Fruit fly (Drosophila melanogaster) whole organism, embryonic: ENCODE measurements around the gene CG10663.

Source experiments
- Atf3 ChIP-seq: fragments of 200-800 bp; sonication (Bioruptor generic); optimal IDR thresholded peaks from 3 replicates; lab custom pipeline; 2016; ENCODE audit warnings: missing biosample characterization, missing genetic modification characterization
- Bgb ChIP-seq: fragments of 200-800 bp; sonication (Bioruptor generic); IDR thresholded peaks from 2 replicates; pipeline ENCODE4 v1.3.6; 2022; ENCODE audit warnings: missing biosample characterization, missing genetic modification characterization; ENCODE audit not compliant: partially characterized antibody
- BtbVII ChIP-seq: fragments of 200-800 bp; sonication (Bioruptor generic); optimal IDR thresholded peaks from 3 replicates; lab custom pipeline; 2017; ENCODE audit warnings: missing biosample characterization, mild to moderate bottlenecking, missing genetic modification characterization
- CG10274 ChIP-seq: fragments of 200-800 bp; sonication (Bioruptor generic); optimal IDR thresholded peaks from 3 replicates; lab custom pipeline; 2017; ENCODE audit warnings: missing biosample characterization, mild to moderate bottlenecking, missing genetic modification characterization
- CG10462 ChIP-seq: fragments of 200-800 bp; sonication (Bioruptor generic); optimal IDR thresholded peaks from 2 replicates; lab custom pipeline; 2016; ENCODE audit warnings: missing biosample characterization, missing genetic modification characterization
- CG11093 ChIP-seq: fragments of 200-800 bp; sonication (Bioruptor generic); IDR thresholded peaks from 3 replicates; pipeline ENCODE4 v1.3.6; 2022; ENCODE audit warnings: missing biosample characterization, missing genetic modification characterization
- CG11723 ChIP-seq: fragments of 200-800 bp; sonication (Bioruptor generic); optimal IDR thresholded peaks from 2 replicates; lab custom pipeline; 2017; ENCODE audit warnings: missing biosample characterization, mild to moderate bottlenecking, missing genetic modification characterization
- CG12391 ChIP-seq: fragments of 200-800 bp; sonication (Bioruptor generic); optimal IDR thresholded peaks from 3 replicates; lab custom pipeline; 2018; ENCODE audit warnings: missing biosample characterization, mild to moderate bottlenecking, missing genetic modification characterization, moderate library complexity
- CG15269 ChIP-seq: fragments of 200-800 bp; sonication (Bioruptor generic); optimal IDR thresholded peaks from 2 replicates; lab custom pipeline; 2018; ENCODE audit warnings: missing biosample characterization, mild to moderate bottlenecking, missing genetic modification characterization, moderate library complexity
- CG17361 ChIP-seq: fragments of 200-800 bp; sonication (Bioruptor generic); IDR thresholded peaks from 3 replicates; pipeline ENCODE4 v1.3.6; 2022; ENCODE audit warnings: missing biosample characterization, missing genetic modification characterization
- CG2678 ChIP-seq: fragments of 200-800 bp; sonication (Bioruptor generic); optimal IDR thresholded peaks from 3 replicates; lab custom pipeline; 2019; ENCODE audit warnings: missing biosample characterization, mild to moderate bottlenecking, missing genetic modification characterization, moderate library complexity
- CG32767 ChIP-seq: fragments of 200-800 bp; sonication (Bioruptor generic); IDR thresholded peaks from 2 replicates; pipeline ENCODE4 v1.3.6; 2022; ENCODE audit warnings: missing biosample characterization, missing genetic modification characterization
- CG32772 ChIP-seq: fragments of 200-800 bp; sonication (Bioruptor generic); IDR thresholded peaks from 2 replicates; pipeline ENCODE4 v1.3.6; 2022; ENCODE audit warnings: missing biosample characterization, missing genetic modification characterization
- CG4360 ChIP-seq: fragments of 200-800 bp; sonication (Bioruptor generic); IDR thresholded peaks from 2 replicates; pipeline ENCODE4 v1.3.6; 2022; ENCODE audit warnings: missing biosample characterization, missing genetic modification characterization
- CG8089 ChIP-seq: fragments of 200-800 bp; sonication (Bioruptor generic); optimal IDR thresholded peaks from 3 replicates; lab custom pipeline; 2016; ENCODE audit warnings: missing biosample characterization, missing genetic modification characterization
- CG8924 ChIP-seq: fragments of 200-800 bp; optimal IDR thresholded peaks from 3 replicates; lab custom pipeline; 2019; ENCODE audit warnings: missing biosample characterization, mild to moderate bottlenecking, missing genetic modification characterization, moderate library complexity
- CG9932 ChIP-seq: fragments of 200-800 bp; sonication (Bioruptor generic); IDR thresholded peaks from 2 replicates; pipeline ENCODE4 v1.3.6; 2022; ENCODE audit warnings: missing biosample characterization, missing genetic modification characterization
- CHES-1-like ChIP-seq: fragments of 200-800 bp; sonication (Bioruptor generic); optimal IDR thresholded peaks from 2 replicates; lab custom pipeline; 2016; ENCODE audit warnings: missing biosample characterization, missing genetic modification characterization
- Dip2 ChIP-seq: fragments of 200-800 bp; sonication (Bioruptor generic); IDR thresholded peaks from 2 replicates; pipeline ENCODE4 v1.3.6; 2022; ENCODE audit warnings: missing biosample characterization, missing genetic modification characterization
- Dp ChIP-seq: fragments of 200-800 bp; sonication (Bioruptor generic); optimal IDR thresholded peaks from 2 replicates; lab custom pipeline; 2018; ENCODE audit warnings: missing biosample characterization, mild to moderate bottlenecking, missing genetic modification characterization, moderate library complexity
- Ets97D ChIP-seq: fragments of 200-800 bp; sonication (Bioruptor generic); optimal IDR thresholded peaks from 3 replicates; lab custom pipeline; 2016; ENCODE audit warnings: missing biosample characterization, missing genetic modification characterization
- Gsc ChIP-seq: fragments of 200-800 bp; sonication (Bioruptor generic); IDR thresholded peaks from 2 replicates; pipeline ENCODE4 v1.3.6; 2022; ENCODE audit warnings: missing biosample characterization, missing genetic modification characterization
- HHEX ChIP-seq: fragments of 200-800 bp; sonication (Bioruptor generic); optimal IDR thresholded peaks from 3 replicates; lab custom pipeline; 2017; ENCODE audit warnings: missing biosample characterization, mild to moderate bottlenecking, missing genetic modification characterization, missing genetic modification reagents
- HLH4C ChIP-seq: fragments of 200-800 bp; sonication (Bioruptor generic); IDR thresholded peaks from 3 replicates; pipeline ENCODE4 v1.3.6; 2022; ENCODE audit warnings: missing biosample characterization, missing genetic modification characterization; ENCODE audit not compliant: partially characterized antibody
- Hr3 ChIP-seq: fragments of 200-800 bp; sonication (Bioruptor generic); optimal IDR thresholded peaks from 3 replicates; lab custom pipeline; 2016; ENCODE audit warnings: missing biosample characterization, missing genetic modification characterization
- Kr ChIP-seq: fragments of 200-800 bp; sonication (Bioruptor generic); optimal IDR thresholded peaks from 2 replicates; lab custom pipeline; 2017; ENCODE audit warnings: missing biosample characterization, mild to moderate bottlenecking, missing genetic modification characterization
- MBD-R2 ChIP-seq: fragments of 200-800 bp; sonication (Bioruptor generic); IDR thresholded peaks from 2 replicates; pipeline ENCODE4 v1.3.6; 2022; ENCODE audit warnings: missing biosample characterization, missing genetic modification characterization
- MESR4 ChIP-seq: fragments of 200-800 bp; sonication (Bioruptor generic); optimal IDR thresholded peaks from 2 replicates; lab custom pipeline; 2018; ENCODE audit warnings: missing biosample characterization, mild to moderate bottlenecking, missing genetic modification characterization, moderate library complexity
- NC2α ChIP-seq: fragments of 200-800 bp; sonication (Bioruptor generic); optimal IDR thresholded peaks from 2 replicates; lab custom pipeline; 2016; ENCODE audit warnings: missing biosample characterization, missing genetic modification characterization
- Ssrp ChIP-seq: fragments of 200-800 bp; sonication (Bioruptor generic); optimal IDR thresholded peaks from 2 replicates; lab custom pipeline; 2018; ENCODE audit warnings: missing biosample characterization, mild to moderate bottlenecking, missing genetic modification characterization, moderate library complexity
- Stat92E ChIP-seq, 3 experiments: fragments of >200 bp in 2 of 3; fragments of 200-800 bp in 1 of 3; sonication (Bioruptor generic) in 1 of 3; optimal IDR thresholded peaks; 2 replicates each; lab custom pipeline; 2017 to 2019; ENCODE audit warnings: missing biosample characterization in 3 of 3, missing genetic modification characterization in 3 of 3, mild to moderate bottlenecking in 1 of 3, moderate library complexity in 1 of 3
- abd-A ChIP-seq: fragments of 200-800 bp; sonication (Bioruptor generic); optimal IDR thresholded peaks from 3 replicates; lab custom pipeline; 2019; ENCODE audit warnings: missing biosample characterization, mild to moderate bottlenecking, missing genetic modification characterization, moderate library complexity
- bowl ChIP-seq: fragments of 200-800 bp; sonication (Bioruptor generic); IDR thresholded peaks from 2 replicates; pipeline ENCODE4 v1.3.6; 2022; ENCODE audit warnings: missing biosample characterization, missing genetic modification characterization
- caup ChIP-seq: fragments of 200-800 bp; sonication (Bioruptor generic); optimal IDR thresholded peaks from 3 replicates; lab custom pipeline; 2017; ENCODE audit warnings: missing biosample characterization, mild to moderate bottlenecking, missing genetic modification characterization, moderate library complexity; ENCODE audit not compliant: severe bottlenecking
- chif ChIP-seq, 2 experiments: fragments of 200-800 bp; sonication (Bioruptor generic); optimal IDR thresholded peaks; 3 replicates each; lab custom pipeline; 2016; ENCODE audit warnings: missing biosample characterization in 2 of 2, missing genetic modification characterization in 2 of 2
- dm ChIP-seq: fragments of 200-800 bp; sonication (Bioruptor generic); optimal IDR thresholded peaks from 3 replicates; lab custom pipeline; 2016; ENCODE audit warnings: missing biosample characterization, missing genetic modification characterization
- ken ChIP-seq: fragments of 200-800 bp; sonication (Bioruptor generic); IDR thresholded peaks from 3 replicates; pipeline ENCODE4 v1.3.6; 2022; ENCODE audit warnings: missing biosample characterization, missing genetic modification characterization
- lov ChIP-seq, 2 experiments: fragments of 200-800 bp in 1 of 2; fragments of >200 bp in 1 of 2; sonication (Bioruptor generic) in 1 of 2; IDR thresholded peaks in 1 of 2; optimal IDR thresholded peaks in 1 of 2; 2 replicates in 1 of 2; 3 replicates in 1 of 2; pipeline versions ENCODE4 v1.3.6 to Lab custom; 2017 to 2022; ENCODE audit warnings: missing biosample characterization in 1 of 2, missing genetic modification characterization in 1 of 2
- nau ChIP-seq: fragments of 200-800 bp; sonication (Bioruptor generic); optimal IDR thresholded peaks from 3 replicates; lab custom pipeline; 2017; ENCODE audit warnings: missing biosample characterization, mild to moderate bottlenecking, missing genetic modification characterization, missing genetic modification reagents
- nerfin-1 ChIP-seq: fragments of 200-800 bp; sonication (Bioruptor generic); optimal IDR thresholded peaks from 3 replicates; lab custom pipeline; 2019; ENCODE audit warnings: missing biosample characterization, mild to moderate bottlenecking, missing genetic modification characterization, moderate library complexity
- nmo ChIP-seq: fragments of 200-800 bp; sonication (Bioruptor generic); optimal IDR thresholded peaks from 2 replicates; lab custom pipeline; 2018; ENCODE audit warnings: missing biosample characterization, mild to moderate bottlenecking, missing genetic modification characterization, moderate library complexity
- rib ChIP-seq: fragments of 200-800 bp; sonication (Bioruptor generic); IDR thresholded peaks from 2 replicates; pipeline ENCODE4 v1.3.6; 2022; ENCODE audit warnings: missing biosample characterization, missing genetic modification characterization
- salm ChIP-seq: fragments of 200-800 bp; sonication (Bioruptor generic); optimal IDR thresholded peaks from 2 replicates; lab custom pipeline; 2018; ENCODE audit warnings: missing biosample characterization, mild to moderate bottlenecking, missing genetic modification characterization
- scrt ChIP-seq: fragments of 200-800 bp; sonication (Bioruptor generic); optimal IDR thresholded peaks from 2 replicates; lab custom pipeline; 2018; ENCODE audit warnings: missing biosample characterization, mild to moderate bottlenecking, missing genetic modification characterization, moderate library complexity
- sr ChIP-seq: fragments of 200-800 bp; sonication (Bioruptor generic); IDR thresholded peaks from 3 replicates; pipeline ENCODE4 v1.3.6; 2022; ENCODE audit warnings: missing biosample characterization, missing genetic modification characterization
- ssp ChIP-seq: fragments of 200-800 bp; sonication (Bioruptor generic); IDR thresholded peaks from 2 replicates; pipeline ENCODE4 v1.3.6; 2022; ENCODE audit warnings: missing biosample characterization, missing genetic modification characterization
- stwl ChIP-seq: fragments of 200-800 bp; sonication (Bioruptor generic); optimal IDR thresholded peaks from 3 replicates; lab custom pipeline; 2018; ENCODE audit warnings: missing biosample characterization, mild to moderate bottlenecking, missing genetic modification characterization, moderate library complexity
- tgo ChIP-seq: fragments of 200-800 bp; sonication (Bioruptor generic); IDR thresholded peaks from 3 replicates; pipeline ENCODE4 v1.3.6; 2022; ENCODE audit warnings: missing biosample characterization, missing genetic modification characterization
- tll ChIP-seq, 2 experiments: fragments of 200-800 bp in 1 of 2; fragments of >200 bp in 1 of 2; sonication (Bioruptor generic) in 1 of 2; optimal IDR thresholded peaks; 2 replicates each; lab custom pipeline; 2017 to 2019; ENCODE audit warnings: missing biosample characterization in 2 of 2, missing genetic modification characterization in 2 of 2, mild to moderate bottlenecking in 1 of 2, moderate library complexity in 1 of 2
- zen ChIP-seq: fragments of 200-800 bp; sonication (Bioruptor generic); optimal IDR thresholded peaks from 3 replicates; lab custom pipeline; 2018; ENCODE audit warnings: missing biosample characterization, mild to moderate bottlenecking, missing genetic modification characterization, moderate library complexity

CG10663 gene

DNA sequence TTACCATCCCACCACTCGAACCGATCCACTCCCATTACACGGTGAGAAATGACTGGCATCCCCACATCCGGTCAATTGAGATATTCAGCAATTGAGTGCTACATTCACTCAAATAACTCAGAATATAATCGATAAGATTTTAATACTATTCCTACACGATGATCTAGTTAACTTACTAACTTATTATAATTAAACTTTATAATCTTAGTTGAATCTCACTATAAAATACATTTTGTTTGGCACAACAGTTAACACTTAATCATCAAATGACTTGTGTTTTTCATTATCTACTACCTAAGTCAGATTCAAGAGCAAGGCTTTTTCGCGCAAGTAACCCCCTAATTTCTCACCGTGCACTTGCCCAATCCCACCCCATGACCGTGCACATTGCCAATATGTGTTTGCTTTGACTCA lies 10.5 kb upstream of the CG10663 start (continued):
- TF ChIP-seq dm (GFP tag; lab: Kevin White, UChicago) (no peak), CG17361 (peak; percentile 71), Ets97D (GFP tag; lab: Kevin White, UChicago) (no peak), ken (GFP tag; lab: Robert Waterston, UW) (no peak), Ssrp (tag; lab: Kevin White, UChicago) (peak; percentile 35), HHEX (GFP tag; lab: Kevin White, UChicago) (peak; percentile 8), abd-A (tag; lab: Kevin White, UChicago) (no peak), CG15269 (tag; lab: Kevin White, UChicago) (peak; percentile 49), CHES-1-like (GFP tag; lab: Kevin White, UChicago) (no peak), CG9932 (GFP tag; lab: Robert Waterston, UW) (no peak), Atf3 (no peak), chif (GFP tag; optimal IDR thresholded peaks at IDR 0.05; lab: Kevin White, UChicago) (peak in 1 of 2 experiments; percentile 12), HLH4C (GFP tag; lab: Robert Waterston, UW) (no peak), sr (GFP tag; lab: Robert Waterston, UW) (no peak), CG10462 (GFP tag; lab: Kevin White, UChicago) (no peak), CG8924 (tag; lab: Kevin White, UChicago) (peak; percentile 36), nmo (GFP tag; lab: Kevin White, UChicago) (peak; percentile 53), Gsc (GFP tag; lab: Robert Waterston, UW) (no peak), Bgb (no peak), CG32772 (GFP tag; lab: Robert Waterston, UW) (0 out of 2 replicates have a peak, but pooled peaks have one; percentile 11), tgo (GFP tag; lab: Robert Waterston, UW) (peak; percentile 21; the same call in 1 of the 3 replicates), BtbVII (GFP tag; lab: Kevin White, UChicago) (no peak), bowl (GFP tag; lab: Robert Waterston, UW) (no peak), CG8089 (GFP tag; lab: Kevin White, UChicago) (no peak), CG11093 (GFP tag; lab: Robert Waterston, UW) (no peak), Hr3 (GFP tag; lab: Kevin White, UChicago) (no peak), MESR4 (no peak), nau (GFP tag; lab: Kevin White, UChicago) (peak; percentile 31), ssp (0 out of 2 replicates have a peak, but pooled peaks have one; percentile 11), lov (optimal IDR thresholded peaks at IDR 0.05; lab: Kevin White, UChicago) (no peak), lov (GFP tag; IDR thresholded peaks at IDR 0.05; lab: Robert Waterston, UW) (no peak), nerfin-1 (peak; percentile 35), Dp (GFP tag; lab: Kevin White, UChicago) (no peak), Stat92E (GFP tag; optimal IDR thresholded peaks at IDR 0.05; lab: Kevin White, UChicago) (no peak), Dip2 (no peak), caup (GFP tag; lab: Kevin White, UChicago) (peak; percentile 11), CG32767 (GFP tag; lab: Robert Waterston, UW) (no peak), CG2678 (tag; lab: Kevin White, UChicago) (peak; percentile 72), CG11723 (GFP tag; lab: Kevin White, UChicago) (peak; percentile 38), scrt (GFP tag; lab: Kevin White, UChicago) (no peak), NC2α (GFP tag; lab: Kevin White, UChicago) (no peak), CG4360 (GFP tag; lab: Robert Waterston, UW) (no peak), zen (tag; lab: Kevin White, UChicago) (no peak), rib (no peak), CG12391 (tag; lab: Kevin White, UChicago) (peak; percentile 57), tll (GFP tag; optimal IDR thresholded peaks at IDR 0.05; lab: Kevin White, UChicago) (no peak), CG10274 (GFP tag; lab: Kevin White, UChicago) (peak; percentile 24), stwl (tag; lab: Kevin White, UChicago) (no peak), salm (tag; lab: Kevin White, UChicago) (no peak), MBD-R2 (no peak), Kr (GFP tag; lab: Kevin White, UChicago) (no peak)
